Fruit fly (Drosophila melanogaster) whole organism, adult: ENCODE data around the gene beta-PheRS.

ENCODE experiments used
- CG14711 ChIP-seq: fragments of 200-800 bp; sonication (Bioruptor generic); optimal IDR thresholded peaks from 2 replicates; lab custom pipeline; 2018; ENCODE audit warnings: missing biosample characterization, mild to moderate bottlenecking, missing genetic modification characterization, moderate library complexity
- Hr96 ChIP-seq: fragments of 200-800 bp; sonication (Bioruptor generic); optimal IDR thresholded peaks from 2 replicates; lab custom pipeline; 2016; ENCODE audit warnings: missing biosample characterization, missing genetic modification characterization
- ovo ChIP-seq: fragments of 200-800 bp; sonication (Bioruptor generic); optimal IDR thresholded peaks from 2 replicates; lab custom pipeline; 2016; ENCODE audit warnings: missing biosample characterization, missing genetic modification characterization
- tj ChIP-seq: fragments of 200-800 bp; sonication (Bioruptor generic); optimal IDR thresholded peaks from 3 replicates; lab custom pipeline; 2017; ENCODE audit warnings: missing biosample characterization, mild to moderate bottlenecking, missing genetic modification characterization, moderate library complexity

dm6 chr3R:24272232-24272631, 19.8 kb upstream of the beta-PheRS start:
- TF ChIP-seq tj (GFP tag; lab: Kevin White, UChicago), result peak; percentile 64
- TF ChIP-seq ovo (GFP tag; lab: Kevin White, UChicago), result no peak
- no peak for TF ChIP-seq CG14711 (tag; lab: Kevin White, UChicago)
- TF ChIP-seq Hr96 (GFP tag; lab: Kevin White, UChicago), result no peak
